Fruit fly (Drosophila melanogaster) whole organism, embryonic: ENCODE measurements around the gene CG10337.

Experiments
- Adf1 ChIP-seq: fragments of 200-800 bp; sonication (Bioruptor generic); IDR thresholded peaks from 2 replicates; pipeline ENCODE4 v1.3.6; 2022; ENCODE audit warnings: missing biosample characterization, missing genetic modification characterization
- Atf6 ChIP-seq: fragments of 200-800 bp; sonication (Bioruptor generic); IDR thresholded peaks from 2 replicates; pipeline ENCODE4 v1.3.6; 2022; ENCODE audit warnings: missing biosample characterization, missing genetic modification characterization
- Bteb2 ChIP-seq: fragments of 200-800 bp; sonication (Bioruptor generic); optimal IDR thresholded peaks from 2 replicates; lab custom pipeline; 2016; ENCODE audit warnings: missing biosample characterization, missing genetic modification characterization
- CG10147 ChIP-seq: fragments of 200-800 bp; sonication (Bioruptor generic); optimal IDR thresholded peaks from 2 replicates; lab custom pipeline; 2019; ENCODE audit warnings: missing biosample characterization, mild to moderate bottlenecking, missing genetic modification characterization, moderate library complexity
- CG10543 ChIP-seq: fragments of 200-800 bp; sonication (Bioruptor generic); optimal IDR thresholded peaks from 3 replicates; lab custom pipeline; 2017; ENCODE audit warnings: missing biosample characterization, mild to moderate bottlenecking, missing genetic modification characterization, moderate library complexity
- CG11504 ChIP-seq: fragments of 200-800 bp; sonication (Bioruptor generic); optimal IDR thresholded peaks from 3 replicates; lab custom pipeline; 2019; ENCODE audit warnings: missing biosample characterization, mild to moderate bottlenecking, missing genetic modification characterization, moderate library complexity
- CG11695 ChIP-seq: fragments of 200-800 bp; sonication (Bioruptor generic); IDR thresholded peaks from 3 replicates; pipeline ENCODE4 v1.3.6; 2022; ENCODE audit warnings: missing biosample characterization, missing genetic modification characterization
- CG11696 ChIP-seq: fragments of 200-800 bp; sonication (Bioruptor generic); IDR thresholded peaks from 2 replicates; pipeline ENCODE4 v1.3.6; 2022; ENCODE audit warnings: missing biosample characterization, missing genetic modification characterization
- CG12236 ChIP-seq: fragments of 200-800 bp; sonication (Bioruptor generic); optimal IDR thresholded peaks from 2 replicates; lab custom pipeline; 2016; ENCODE audit warnings: missing biosample characterization, missing genetic modification characterization
- CG12744 ChIP-seq: fragments of 200-800 bp; sonication (Bioruptor generic); optimal IDR thresholded peaks from 2 replicates; lab custom pipeline; 2016; ENCODE audit warnings: missing biosample characterization, missing genetic modification characterization
- CG14860 ChIP-seq: fragments of 200-800 bp; sonication (Bioruptor generic); IDR thresholded peaks from 3 replicates; pipeline ENCODE4 v1.3.6; 2022; ENCODE audit warnings: missing biosample characterization, missing genetic modification characterization; ENCODE audit not compliant: partially characterized antibody
- CG15073 ChIP-seq: fragments of 200-800 bp; sonication (Bioruptor generic); optimal IDR thresholded peaks from 2 replicates; lab custom pipeline; 2016; ENCODE audit warnings: missing biosample characterization, missing genetic modification characterization
- CG18011 ChIP-seq: fragments of 200-800 bp; sonication (Bioruptor generic); optimal IDR thresholded peaks from 2 replicates; lab custom pipeline; 2017; ENCODE audit warnings: missing biosample characterization, missing genetic modification characterization, mild to moderate bottlenecking, moderate library complexity, missing genotype
- CG2116 ChIP-seq: fragments of 200-800 bp; sonication (Bioruptor generic); optimal IDR thresholded peaks from 3 replicates; lab custom pipeline; 2018; ENCODE audit warnings: missing biosample characterization, mild to moderate bottlenecking, missing genetic modification characterization
- CG2120 ChIP-seq: fragments of 200-800 bp; sonication (Bioruptor generic); optimal IDR thresholded peaks from 3 replicates; lab custom pipeline; 2016; ENCODE audit warnings: missing biosample characterization, missing genetic modification characterization
- CG2712 ChIP-seq: fragments of 200-800 bp; optimal IDR thresholded peaks from 3 replicates; lab custom pipeline; 2019; ENCODE audit warnings: missing biosample characterization, mild to moderate bottlenecking, missing genetic modification characterization, moderate library complexity
- CG32532 ChIP-seq: fragments of 200-800 bp; sonication (Bioruptor generic); IDR thresholded peaks from 2 replicates; pipeline ENCODE4 v1.3.6; 2022; ENCODE audit warnings: missing biosample characterization, missing genetic modification characterization
- CG3726 ChIP-seq: fragments of 200-800 bp; sonication (Bioruptor generic); IDR thresholded peaks from 3 replicates; pipeline ENCODE4, ENCODE4 v1.3.6; 2022; ENCODE audit warnings: missing biosample characterization, missing genetic modification characterization
- CG3995 ChIP-seq: fragments of 200-800 bp; sonication (Bioruptor generic); optimal IDR thresholded peaks from 3 replicates; lab custom pipeline; 2016; ENCODE audit warnings: missing biosample characterization, missing genetic modification characterization
- CG4820 ChIP-seq: fragments of 200-800 bp; sonication (Bioruptor generic); optimal IDR thresholded peaks from 3 replicates; lab custom pipeline; 2016; ENCODE audit warnings: missing biosample characterization, missing genetic modification characterization
- CG7987 ChIP-seq: fragments of 200-800 bp; sonication (Bioruptor generic); optimal IDR thresholded peaks from 2 replicates; lab custom pipeline; 2018; ENCODE audit warnings: missing biosample characterization, mild to moderate bottlenecking, missing genetic modification characterization, moderate library complexity
- CG8388 ChIP-seq: fragments of 200-800 bp; sonication (Bioruptor generic); optimal IDR thresholded peaks from 2 replicates; lab custom pipeline; 2019; ENCODE audit warnings: missing biosample characterization, mild to moderate bottlenecking, missing genetic modification characterization, moderate library complexity
- CG9215 ChIP-seq: fragments of 200-800 bp; sonication (Bioruptor generic); IDR thresholded peaks from 2 replicates; pipeline ENCODE4 v1.3.6; 2022; ENCODE audit warnings: missing biosample characterization, missing genetic modification characterization
- CrebB ChIP-seq: fragments of 200-800 bp; sonication (Bioruptor generic); optimal IDR thresholded peaks from 3 replicates; lab custom pipeline; 2018; ENCODE audit warnings: missing biosample characterization, mild to moderate bottlenecking, missing genetic modification characterization
- D19A ChIP-seq: fragments of 200-800 bp; optimal IDR thresholded peaks from 3 replicates; lab custom pipeline; 2019; ENCODE audit warnings: missing biosample characterization, mild to moderate bottlenecking, missing genetic modification characterization, moderate library complexity
- H2.0 ChIP-seq: fragments of 200-800 bp; sonication (Bioruptor generic); IDR thresholded peaks from 2 replicates; pipeline ENCODE4 v1.3.6; 2022; ENCODE audit warnings: missing biosample characterization, missing genetic modification characterization
- HLH54F ChIP-seq: fragments of 200-800 bp; sonication (Bioruptor generic); optimal IDR thresholded peaks from 3 replicates; lab custom pipeline; 2016; ENCODE audit warnings: missing biosample characterization, missing genetic modification characterization
- Nf-YA ChIP-seq: fragments of 200-800 bp; sonication (Bioruptor generic); IDR thresholded peaks from 2 replicates; pipeline ENCODE4 v1.3.6; 2022; ENCODE audit warnings: missing biosample characterization, missing genetic modification characterization
- Oaz ChIP-seq: fragments of 200-800 bp; sonication (Bioruptor generic); IDR thresholded peaks from 2 replicates; pipeline ENCODE4 v1.3.6; 2022; ENCODE audit warnings: missing biosample characterization, missing genetic modification characterization
- Sox100B ChIP-seq: fragments of 200-800 bp; sonication (Bioruptor generic); optimal IDR thresholded peaks from 3 replicates; lab custom pipeline; 2018; ENCODE audit warnings: missing biosample characterization, mild to moderate bottlenecking, missing genetic modification characterization
- Spps ChIP-seq: fragments of 200-800 bp; sonication (Bioruptor generic); optimal IDR thresholded peaks from 2 replicates; lab custom pipeline; 2018; ENCODE audit warnings: missing biosample characterization, mild to moderate bottlenecking, missing genetic modification characterization
- Trl ChIP-seq, 3 experiments: fragments of >200 bp in 2 of 3; fragments of 200-800 bp in 1 of 3; sonication (Bioruptor generic) in 1 of 3; optimal IDR thresholded peaks; 2 replicates in 1 of 3; 3 replicates in 2 of 3; lab custom pipeline; 2016 to 2017; ENCODE audit warnings: missing biosample characterization in 1 of 3, missing genetic modification characterization in 1 of 3
- ara ChIP-seq: fragments of 200-800 bp; sonication (Bioruptor generic); IDR thresholded peaks from 2 replicates; pipeline ENCODE4 v1.3.6; 2022; ENCODE audit warnings: missing biosample characterization, missing genetic modification characterization
- ash1 ChIP-seq: fragments of 200-800 bp; sonication (Bioruptor generic); optimal IDR thresholded peaks from 2 replicates; lab custom pipeline; 2018; ENCODE audit warnings: missing biosample characterization, mild to moderate bottlenecking, missing genetic modification characterization
- bowl ChIP-seq: fragments of 200-800 bp; sonication (Bioruptor generic); IDR thresholded peaks from 2 replicates; pipeline ENCODE4 v1.3.6; 2022; ENCODE audit warnings: missing biosample characterization, missing genetic modification characterization
- da ChIP-seq: fragments of 200-800 bp; sonication (Bioruptor generic); optimal IDR thresholded peaks from 2 replicates; lab custom pipeline; 2016; ENCODE audit warnings: missing biosample characterization, missing genetic modification characterization
- fd3F ChIP-seq: fragments of 200-800 bp; sonication (Bioruptor generic); optimal IDR thresholded peaks from 2 replicates; lab custom pipeline; 2018; ENCODE audit warnings: missing biosample characterization, mild to moderate bottlenecking, missing genetic modification characterization, moderate library complexity
- gcm ChIP-seq: fragments of 200-800 bp; sonication (Bioruptor generic); optimal IDR thresholded peaks from 2 replicates; lab custom pipeline; 2019; ENCODE audit warnings: missing biosample characterization, mild to moderate bottlenecking, missing genetic modification characterization, moderate library complexity
- gcm2 ChIP-seq: fragments of 200-800 bp; sonication (Bioruptor generic); optimal IDR thresholded peaks from 2 replicates; lab custom pipeline; 2016; ENCODE audit warnings: missing biosample characterization, missing genetic modification characterization
- h ChIP-seq: fragments of >200 bp; optimal IDR thresholded peaks from 2 replicates; lab custom pipeline; 2017
- hbn ChIP-seq: fragments of 200-800 bp; sonication (Bioruptor generic); IDR thresholded peaks from 2 replicates; pipeline ENCODE4 v1.3.6; 2022; ENCODE audit warnings: missing biosample characterization, missing genetic modification characterization; ENCODE audit not compliant: partially characterized antibody
- lmd ChIP-seq: fragments of 200-800 bp; sonication (Bioruptor generic); IDR thresholded peaks from 2 replicates; pipeline ENCODE4 v1.3.6; 2022; ENCODE audit warnings: missing biosample characterization, missing genetic modification characterization
- maf-S ChIP-seq: fragments of 200-800 bp; sonication (Bioruptor generic); optimal IDR thresholded peaks from 2 replicates; lab custom pipeline; 2016; ENCODE audit warnings: missing biosample characterization, missing genetic modification characterization
- mld ChIP-seq: fragments of 200-800 bp; sonication (Bioruptor generic); IDR thresholded peaks from 3 replicates; pipeline ENCODE4 v1.3.6; 2022; ENCODE audit warnings: missing biosample characterization, missing genetic modification characterization; ENCODE audit not compliant: partially characterized antibody
- pb ChIP-seq: fragments of 200-800 bp; sonication (Bioruptor generic); optimal IDR thresholded peaks from 3 replicates; lab custom pipeline; 2016; ENCODE audit warnings: missing biosample characterization, missing genetic modification characterization
- salm ChIP-seq: fragments of 200-800 bp; sonication (Bioruptor generic); optimal IDR thresholded peaks from 2 replicates; lab custom pipeline; 2018; ENCODE audit warnings: missing biosample characterization, mild to moderate bottlenecking, missing genetic modification characterization
- sob ChIP-seq: fragments of 200-800 bp; sonication (Bioruptor generic); IDR thresholded peaks from 2 replicates; pipeline ENCODE4 v1.3.6; 2022; ENCODE audit warnings: missing biosample characterization, missing genetic modification characterization
- twi ChIP-seq: fragments of 200-800 bp; optimal IDR thresholded peaks from 2 replicates; lab custom pipeline; 2019; ENCODE audit warnings: missing biosample characterization, mild to moderate bottlenecking, missing genetic modification characterization, moderate library complexity
- vvl ChIP-seq: fragments of 200-800 bp; sonication (Bioruptor generic); IDR thresholded peaks from 2 replicates; pipeline ENCODE4 v1.3.6; 2022; ENCODE audit warnings: missing biosample characterization, missing genetic modification characterization

Gene CG10337

DNA sequence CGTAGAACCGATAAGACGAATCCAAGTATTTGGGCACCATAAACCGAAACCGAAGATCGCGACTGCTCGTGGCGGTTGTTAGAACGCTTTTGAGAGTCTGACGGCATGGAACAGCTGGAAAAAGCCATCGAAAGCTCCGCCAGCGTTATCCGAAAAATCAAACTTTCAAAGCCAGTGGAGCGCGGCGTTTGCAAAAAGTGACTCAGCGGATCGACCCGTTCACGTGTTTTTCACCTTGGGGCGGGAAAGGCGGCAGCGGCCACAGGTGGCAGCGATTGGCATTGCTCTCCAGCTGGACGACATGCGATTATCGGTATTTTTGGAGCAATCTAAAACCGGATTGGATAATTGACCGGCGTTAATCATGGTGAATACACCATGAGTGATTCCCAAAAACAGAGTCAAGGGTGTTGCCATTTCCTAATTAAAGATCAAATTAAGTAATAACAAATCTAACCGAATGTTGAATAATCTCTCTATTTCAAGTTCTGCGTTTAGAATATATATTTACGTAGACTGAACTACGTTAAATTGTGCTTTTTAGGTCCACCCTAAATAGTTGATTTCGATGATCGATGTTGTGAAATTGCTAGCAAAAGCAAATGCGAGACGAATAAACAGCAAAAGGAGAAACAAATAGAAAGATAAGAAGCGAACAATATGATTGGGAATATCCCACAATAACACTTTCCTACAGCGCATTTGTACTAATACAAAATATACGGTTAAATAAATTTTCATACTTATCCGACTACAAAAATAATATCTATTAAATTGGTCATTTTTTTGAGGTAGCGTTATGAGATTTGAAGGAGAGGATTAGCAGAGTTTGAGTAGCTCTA, at the start of gene CG10337 (continued):
- TF ChIP-seq H2.0 = no peak
- TF ChIP-seq ash1 (GFP tag; lab: Kevin White, UChicago) = no peak
- peak; percentile 56; the same call in 1 of the 2 replicates for TF ChIP-seq Atf6
- peak; percentile 11; the same call in 1 of the 2 replicates for TF ChIP-seq lmd (GFP tag; lab: Robert Waterston, UW)
- 0 out of 2 replicates have a peak, but pooled peaks have one; percentile 6 for TF ChIP-seq Adf1 (GFP tag; lab: Robert Waterston, UW)
- peak in 1 of 2 experiments; percentile 1 for TF ChIP-seq Trl (optimal IDR thresholded peaks at IDR 0.05; lab: Kevin White, UChicago)
- no peak for TF ChIP-seq Trl (GFP tag; optimal IDR thresholded peaks at IDR 0.05; lab: Kevin White, UChicago)
- peak; percentile 5 for TF ChIP-seq gcm (GFP tag; lab: Kevin White, UChicago)
- no peak for TF ChIP-seq Spps (tag; lab: Kevin White, UChicago)
- peak; percentile 1 for TF ChIP-seq CG2116 (GFP tag; lab: Kevin White, UChicago)
- TF ChIP-seq D19A (tag; lab: Kevin White, UChicago) = peak; percentile 40
- peak; percentile 6 for TF ChIP-seq CG8388 (GFP tag; lab: Kevin White, UChicago)
- TF ChIP-seq CG18011 = peak; percentile 23
- peak; percentile 86 for TF ChIP-seq CG10543 (GFP tag; lab: Kevin White, UChicago)
- TF ChIP-seq CG11504 (tag; lab: Kevin White, UChicago) = peak; percentile 64
- no peak for TF ChIP-seq CG12744 (GFP tag; lab: Kevin White, UChicago)
- TF ChIP-seq twi = no peak
- TF ChIP-seq CG32532 (GFP tag; lab: Robert Waterston, UW) = peak; percentile 49
- TF ChIP-seq CG14860 (GFP tag; lab: Robert Waterston, UW) = no peak
- TF ChIP-seq CG2712 (tag; lab: Kevin White, UChicago) = peak; percentile 28
- peak; percentile 70 for TF ChIP-seq CG2120
- TF ChIP-seq maf-S (GFP tag; lab: Kevin White, UChicago) = no peak
- TF ChIP-seq da (GFP tag; lab: Kevin White, UChicago) = no peak
- peak; percentile 37 for TF ChIP-seq HLH54F (GFP tag; lab: Kevin White, UChicago)
- TF ChIP-seq CG10147 (GFP tag; lab: Kevin White, UChicago) = peak; percentile 60
- no peak for TF ChIP-seq CG11696 (GFP tag; lab: Robert Waterston, UW)
- TF ChIP-seq vvl (GFP tag; lab: Robert Waterston, UW) = peak; percentile 53; the same call in 1 of the 2 replicates
- peak; percentile 45 for TF ChIP-seq CrebB (tag; lab: Kevin White, UChicago)
- TF ChIP-seq CG15073 = no peak
- TF ChIP-seq ara = peak; percentile 48
- TF ChIP-seq CG7987 (GFP tag; lab: Kevin White, UChicago) = peak; percentile 60
- no peak for TF ChIP-seq fd3F (GFP tag; lab: Kevin White, UChicago)
- TF ChIP-seq CG3995 (GFP tag; lab: Kevin White, UChicago) = peak; percentile 83
- TF ChIP-seq gcm2 (GFP tag; lab: Kevin White, UChicago) = peak; percentile 0
- no peak for TF ChIP-seq pb
- no peak for TF ChIP-seq mld (GFP tag; lab: Robert Waterston, UW)
- TF ChIP-seq CG4820 (GFP tag; lab: Kevin White, UChicago) = peak; percentile 7
- TF ChIP-seq Sox100B (GFP tag; lab: Kevin White, UChicago) = peak; percentile 54
- TF ChIP-seq salm (tag; lab: Kevin White, UChicago) = no peak
- 0 out of 2 replicates have a peak, but pooled peaks have one; percentile 32 for TF ChIP-seq sob (GFP tag; lab: Robert Waterston, UW)
- no peak; the same call in 1 of the 2 replicates for TF ChIP-seq CG9215 (GFP tag; lab: Robert Waterston, UW)
- TF ChIP-seq Bteb2 = peak; percentile 34
- no peak for TF ChIP-seq bowl
- TF ChIP-seq Nf-YA = 0 out of 2 replicates have a peak, but pooled peaks have one; percentile 31
- TF ChIP-seq hbn (GFP tag; lab: Robert Waterston, UW) = no peak
- TF ChIP-seq CG11695 (GFP tag; lab: Robert Waterston, UW) = peak; percentile 54; the same call in 1 of the 3 replicates
- TF ChIP-seq CG3726 (GFP tag; lab: Robert Waterston, UW) = no peak
- TF ChIP-seq Oaz = no peak
- no peak for TF ChIP-seq h (lab: Kevin White, UChicago)
- no peak for TF ChIP-seq CG12236 (GFP tag; lab: Kevin White, UChicago)
